Worm (Caenorhabditis elegans) whole organism, L4 larva: Measurements from ENCODE around the gene sid-2.
A peak's percentile ranks its signal among the peaks of the same experiment; 100 is the strongest.

ENCODE experiments used
- D1046.2 ChIP-seq: fragments of 200-800 bp; sonication (Bioruptor generic); IDR thresholded peaks from 2 replicates; pipeline ENCODE4 v1.3.6; 2022; ENCODE audit warnings: missing genetic modification characterization, missing compliant biosample characterization
- F44E2.7 ChIP-seq: fragments of 200-800 bp; sonication (Bioruptor generic); IDR thresholded peaks from 2 replicates; pipeline ENCODE4 v2.1.2; 2022; ENCODE audit warnings: missing genetic modification characterization, missing compliant biosample characterization
- T20F7.1 ChIP-seq: fragments of 200-800 bp; sonication (Bioruptor generic); optimal IDR thresholded peaks from 2 replicates; lab custom pipeline; 2018; ENCODE audit warnings: mild to moderate bottlenecking, missing genetic modification characterization, missing compliant biosample characterization
- T26A8.4 ChIP-seq: fragments of 200-800 bp; sonication (Bioruptor generic); IDR thresholded peaks from 2 replicates; pipeline ENCODE4 v1.3.6; 2022; ENCODE audit warnings: missing genetic modification characterization, missing compliant biosample characterization
- Y105C5A.15 ChIP-seq: fragments of 200-800 bp; sonication (Bioruptor generic); IDR thresholded peaks from 2 replicates; pipeline ENCODE4 v1.3.6; 2022; ENCODE audit warnings: missing genetic modification characterization, missing compliant biosample characterization
- Y48G9A.11 ChIP-seq: fragments of 200-800 bp; sonication (Bioruptor generic); IDR thresholded peaks from 2 replicates; pipeline ENCODE4 v1.3.6; 2022; ENCODE audit warnings: missing genetic modification reagents, missing genetic modification characterization, missing compliant biosample characterization
- Y5F2A.4 ChIP-seq: fragments of 200-800 bp; sonication (Bioruptor generic); optimal IDR thresholded peaks from 2 replicates; lab custom pipeline; 2018; ENCODE audit warnings: mild to moderate bottlenecking, missing genetic modification characterization, missing compliant biosample characterization
- ZK337.2 ChIP-seq: fragments of 200-800 bp; sonication (Bioruptor generic); IDR thresholded peaks from 2 replicates; pipeline ENCODE4 v1.3.6; 2022; ENCODE audit warnings: missing genetic modification reagents, missing genetic modification characterization, missing compliant biosample characterization
- ZK546.5 ChIP-seq, 2 experiments: sonication (generic microtip); optimal IDR thresholded peaks; 2 replicates each; lab custom pipeline; 2017; ENCODE audit warnings: missing biosample characterization in 2 of 2, missing genetic modification characterization in 2 of 2
- aha-1 ChIP-seq: fragments of 150-350 bp; peaks from one replicate; lab custom pipeline; 2014; ENCODE audit warnings: missing biosample characterization, missing genetic modification characterization
- aly-2 ChIP-seq: sonication (generic microtip); optimal IDR thresholded peaks from 2 replicates; lab custom pipeline; 2018; ENCODE audit warnings: missing biosample characterization, missing genetic modification characterization
- ceh-20 ChIP-seq: fragments of 200-800 bp; sonication (Bioruptor generic); IDR thresholded peaks from 2 replicates; pipeline ENCODE4 v1.3.6; 2022; ENCODE audit warnings: missing genetic modification reagents, missing genetic modification characterization, missing compliant biosample characterization
- daf-12 ChIP-seq: fragments of 150-350 bp; optimal IDR thresholded peaks from 2 replicates; lab custom pipeline; 2014; ENCODE audit warnings: missing biosample characterization, missing genetic modification reagents, missing genetic modification characterization
- egl-27 ChIP-seq: sonication (generic microtip); optimal IDR thresholded peaks from 3 replicates; lab custom pipeline; 2017; ENCODE audit warnings: missing biosample characterization, missing genetic modification reagents, missing genetic modification characterization
- egl-43 ChIP-seq: fragments of 200-800 bp; sonication (Bioruptor generic); IDR thresholded peaks from 2 replicates; pipeline ENCODE4 v1.3.6; 2022; ENCODE audit warnings: missing genetic modification reagents, missing genetic modification characterization, missing compliant biosample characterization
- fkh-10 ChIP-seq: fragments of 150-350 bp; optimal IDR thresholded peaks from 2 replicates; lab custom pipeline; 2014; ENCODE audit warnings: missing biosample characterization, missing genetic modification reagents, missing genetic modification characterization
- gei-8 ChIP-seq: fragments of 200-800 bp; sonication (Bioruptor generic); optimal IDR thresholded peaks from 2 replicates; lab custom pipeline; 2018; ENCODE audit warnings: mild to moderate bottlenecking, missing genetic modification characterization, missing compliant biosample characterization
- hif-1 ChIP-seq, 2 experiments: sonication (generic microtip); optimal IDR thresholded peaks; 2 replicates each; lab custom pipeline; 2016 to 2017; ENCODE audit warnings: missing compliant biosample characterization in 2 of 2, missing genetic modification characterization in 2 of 2, missing genetic modification reagents in 2 of 2, missing genotype in 2 of 2, mild to moderate bottlenecking in 1 of 2
- hlh-30 ChIP-seq: sonication (generic microtip); optimal IDR thresholded peaks from 2 replicates; lab custom pipeline; 2017; ENCODE audit warnings: antibody characterized with exemption, mild to moderate bottlenecking, missing genetic modification characterization, missing compliant biosample characterization; ENCODE audit not compliant: insufficient read depth
- lim-7 ChIP-seq: fragments of 200-800 bp; sonication (Bioruptor generic); IDR thresholded peaks from 2 replicates; pipeline ENCODE4 v1.3.6; 2022; ENCODE audit warnings: missing genetic modification characterization, missing compliant biosample characterization
- lin-15B ChIP-seq: fragments of 150-350 bp; sonication (generic microtip); optimal IDR thresholded peaks from 3 replicates; lab custom pipeline; 2014; ENCODE audit warnings: missing biosample characterization, missing genetic modification characterization
- lin-29 ChIP-seq: fragments of 200-800 bp; sonication (Bioruptor generic); IDR thresholded peaks from 2 replicates; pipeline ENCODE4 v1.3.6; 2022; ENCODE audit warnings: missing genetic modification reagents, missing genetic modification characterization, missing compliant biosample characterization
- lin-38 ChIP-seq: fragments of 200-800 bp; sonication (Bioruptor generic); IDR thresholded peaks from 2 replicates; pipeline ENCODE4 v1.3.6; 2022; ENCODE audit warnings: missing genetic modification reagents, missing genetic modification characterization, missing compliant biosample characterization
- madf-5 ChIP-seq, 2 experiments: fragments of 200-800 bp; sonication (Bioruptor generic); IDR thresholded peaks; 2 replicates each; pipeline ENCODE4 v1.3.6; 2022; ENCODE audit warnings: missing compliant biosample characterization in 2 of 2, missing genetic modification characterization in 2 of 2
- madf-9 ChIP-seq: fragments of 200-800 bp; sonication (Bioruptor generic); conservative IDR thresholded peaks from 2 replicates; pipeline ENCODE4 v1.3.6; 2022; ENCODE audit warnings: missing genetic modification reagents, missing genetic modification characterization, missing compliant biosample characterization
- mdl-1 ChIP-seq, 2 experiments: fragments of 150-350 bp in 1 of 2; sonication (generic microtip) in 1 of 2; optimal IDR thresholded peaks; 2 replicates each; lab custom pipeline; 2014 to 2017; ENCODE audit warnings: missing biosample characterization in 2 of 2, missing genetic modification characterization in 2 of 2
- mdt-29 ChIP-seq: fragments of 200-800 bp; sonication (Bioruptor generic); IDR thresholded peaks from 2 replicates; pipeline ENCODE4 v1.3.6; 2022; ENCODE audit warnings: missing genetic modification reagents, missing genetic modification characterization, missing compliant biosample characterization
- mep-1 ChIP-seq: fragments of 150-350 bp; sonication (generic microtip); optimal IDR thresholded peaks from 3 replicates; lab custom pipeline; 2014; ENCODE audit warnings: missing biosample characterization, missing genetic modification characterization
- mxl-3 ChIP-seq: fragments of 200-800 bp; sonication (Bioruptor generic); optimal IDR thresholded peaks from 2 replicates; lab custom pipeline; 2018; ENCODE audit warnings: mild to moderate bottlenecking, missing genetic modification characterization, missing compliant biosample characterization
- nhr-102 ChIP-seq: sonication (generic microtip); optimal IDR thresholded peaks from 2 replicates; lab custom pipeline; 2016; ENCODE audit warnings: mild to moderate bottlenecking, missing genetic modification characterization, moderate library complexity, missing compliant biosample characterization
- nhr-28 ChIP-seq: fragments of 150-350 bp; optimal IDR thresholded peaks from 2 replicates; lab custom pipeline; 2014; ENCODE audit warnings: missing biosample characterization, missing genetic modification characterization
- nhr-42 ChIP-seq: fragments of 200-800 bp; sonication (Bioruptor generic); IDR thresholded peaks from 2 replicates; pipeline ENCODE4 v1.3.6; 2022; ENCODE audit warnings: missing genetic modification characterization, missing compliant biosample characterization
- nhr-6 ChIP-seq: fragments of 150-350 bp; optimal IDR thresholded peaks from 2 replicates; lab custom pipeline; 2014; ENCODE audit warnings: missing biosample characterization, missing genetic modification characterization
- nhr-76 ChIP-seq: fragments of 150-350 bp; optimal IDR thresholded peaks from 2 replicates; lab custom pipeline; 2014; ENCODE audit warnings: missing biosample characterization, missing genetic modification characterization
- nhr-77 ChIP-seq: fragments of 150-350 bp; optimal IDR thresholded peaks from 2 replicates; lab custom pipeline; 2014; ENCODE audit warnings: missing biosample characterization, missing genetic modification characterization
- php-3 ChIP-seq: fragments of 200-800 bp; sonication (Bioruptor generic); IDR thresholded peaks from 2 replicates; pipeline ENCODE4 v1.3.6; 2022; ENCODE audit warnings: missing genetic modification reagents, missing genetic modification characterization, missing compliant biosample characterization
- rbr-2 ChIP-seq: sonication (generic microtip); optimal IDR thresholded peaks from 2 replicates; lab custom pipeline; 2016; ENCODE audit warnings: missing genotype, missing genetic modification characterization, missing compliant biosample characterization
- sdz-12 ChIP-seq: fragments of 200-800 bp; sonication (Bioruptor generic); optimal IDR thresholded peaks from 2 replicates; lab custom pipeline; 2018; ENCODE audit warnings: mild to moderate bottlenecking, missing genetic modification characterization, missing compliant biosample characterization
- set-16 ChIP-seq: fragments of 200-800 bp; sonication (Bioruptor generic); IDR thresholded peaks from 2 replicates; pipeline ENCODE4 v1.3.6; 2022; ENCODE audit warnings: missing genetic modification reagents, missing genetic modification characterization, missing compliant biosample characterization
- snpc-1.2 ChIP-seq: fragments of 200-800 bp; sonication (Bioruptor generic); IDR thresholded peaks from 2 replicates; pipeline ENCODE4 v1.3.6; 2022; ENCODE audit warnings: missing genetic modification reagents, missing genetic modification characterization, missing compliant biosample characterization
- tag-97 ChIP-seq: fragments of 200-800 bp; sonication (Bioruptor generic); IDR thresholded peaks from 2 replicates; pipeline ENCODE4 v1.3.6; 2022; ENCODE audit warnings: missing genetic modification characterization, missing compliant biosample characterization
- unc-62 ChIP-seq, 3 experiments: fragments of 150-350 bp in 1 of 3; sonication (generic microtip); optimal IDR thresholded peaks in 2 of 3; peaks in 1 of 3; 1 replicate in 1 of 3; 2 replicates in 2 of 3; lab custom pipeline; 2014 to 2017; ENCODE audit warnings: missing biosample characterization in 3 of 3, missing genetic modification characterization in 3 of 3, missing genetic modification reagents in 3 of 3, missing genotype in 1 of 3

Gene sid-2

DNA sequence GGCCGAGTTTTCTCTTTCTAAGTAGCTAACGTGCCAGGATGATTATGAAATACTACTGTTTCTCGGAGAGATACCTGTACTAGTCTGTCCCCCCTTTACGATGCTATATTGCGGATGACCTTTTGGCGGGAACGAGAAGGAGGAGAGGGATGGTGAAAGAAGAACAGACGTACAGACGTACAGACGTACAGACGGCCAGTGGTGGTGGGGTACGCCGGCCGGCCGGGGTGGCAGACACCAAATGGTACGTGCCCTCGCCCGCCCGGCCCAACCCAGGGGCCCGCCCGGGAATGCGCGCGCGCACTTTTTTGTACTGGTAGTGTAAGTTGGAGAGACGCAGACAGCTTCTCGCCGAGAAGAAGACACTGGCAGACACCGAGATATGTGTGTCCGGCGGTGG, 41.8 kb downstream of the sid-2 start (continued):
- peak; percentile 28 for TF ChIP-seq mep-1
- peak in 1 of 2 experiments; percentile 23 for TF ChIP-seq mdl-1 (tag; optimal IDR thresholded peaks at IDR 0.05; lab: Kevin White, UChicago)
- no peak for TF ChIP-seq Y5F2A.4 (GFP tag; lab: Kevin White, UChicago)
- TF ChIP-seq T26A8.4 (GFP tag; lab: Robert Waterston, UW): peak; percentile 74
- TF ChIP-seq lin-29 (GFP tag; lab: Robert Waterston, UW): peak; percentile 51; the same call in 1 of the 2 replicates
- no peak for TF ChIP-seq Y105C5A.15 (GFP tag; lab: Robert Waterston, UW)
- peak in 1 of 2 experiments; percentile 54 for TF ChIP-seq hif-1 (tag; optimal IDR thresholded peaks at IDR 0.05; lab: Kevin White, UChicago)
- TF ChIP-seq aha-1 (tag; lab: Kevin White, UChicago): peak; percentile 88
- TF ChIP-seq egl-27: no peak
- 0 out of 2 replicates have a peak, but pooled peaks have one; percentile 12 for TF ChIP-seq mdt-29 (GFP tag; lab: Robert Waterston, UW)
- peak; percentile 17 for TF ChIP-seq sdz-12 (GFP tag; lab: Kevin White, UChicago)
- no peak for TF ChIP-seq nhr-77 (tag; lab: Kevin White, UChicago)
- TF ChIP-seq hlh-30 (tag; lab: Kevin White, UChicago): peak; percentile 42
- 0 out of 2 replicates have a peak, but pooled peaks have one; percentile 5 for TF ChIP-seq Y48G9A.11 (GFP tag; lab: Robert Waterston, UW)
- peak; percentile 30; the same call in 1 of the 2 replicates for TF ChIP-seq ceh-20 (GFP tag; lab: Robert Waterston, UW)
- no peak; the same call in 1 of the 2 replicates for TF ChIP-seq lin-38 (GFP tag; lab: Robert Waterston, UW)
- TF ChIP-seq fkh-10 (GFP tag; lab: Kevin White, UChicago): no peak
- TF ChIP-seq daf-12: no peak
- TF ChIP-seq nhr-76: no peak
- no peak for TF ChIP-seq unc-62 (GFP tag; optimal IDR thresholded peaks at IDR 0.05 in 1 of 2; lab: Kevin White, UChicago)
- no peak for TF ChIP-seq unc-62 (tag; optimal IDR thresholded peaks at IDR 0.05; lab: Kevin White, UChicago)
- TF ChIP-seq rbr-2 (tag; lab: Kevin White, UChicago): peak; percentile 9
- TF ChIP-seq, all 104 proteins: peak for 26

DNA sequence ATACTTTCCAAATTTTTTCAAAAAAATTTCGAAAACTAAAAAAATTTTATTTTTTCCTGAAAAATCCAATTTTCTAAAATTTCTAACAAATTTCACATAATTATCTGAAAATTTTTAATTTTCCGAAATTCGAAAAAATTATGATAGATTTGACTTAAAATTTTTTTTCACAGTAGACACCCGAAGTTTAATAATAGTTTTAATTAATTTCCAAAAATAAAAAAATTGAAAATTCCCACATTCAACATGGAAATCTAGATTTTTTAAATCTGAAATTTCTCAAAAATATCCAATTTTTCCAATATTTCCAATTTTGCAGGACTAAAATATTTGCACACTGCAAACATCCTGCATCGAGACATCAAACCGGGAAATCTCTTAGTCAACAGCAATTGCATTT, 42.7 kb downstream of the sid-2 start:
- TF ChIP-seq T20F7.1 (GFP tag; lab: Kevin White, UChicago): peak; percentile 5
- TF ChIP-seq php-3 (GFP tag; lab: Robert Waterston, UW): 0 out of 2 replicates have a peak, but pooled peaks have one; percentile 7
- TF ChIP-seq lin-15B (tag; lab: Kevin White, UChicago): no peak
- TF ChIP-seq aha-1 (tag; lab: Kevin White, UChicago): peak; percentile 91
- TF ChIP-seq madf-5 (GFP tag; IDR thresholded peaks at IDR 0.05; lab: Robert Waterston, UW): no peak
- no peak for TF ChIP-seq gei-8 (GFP tag; lab: Kevin White, UChicago)

DNA sequence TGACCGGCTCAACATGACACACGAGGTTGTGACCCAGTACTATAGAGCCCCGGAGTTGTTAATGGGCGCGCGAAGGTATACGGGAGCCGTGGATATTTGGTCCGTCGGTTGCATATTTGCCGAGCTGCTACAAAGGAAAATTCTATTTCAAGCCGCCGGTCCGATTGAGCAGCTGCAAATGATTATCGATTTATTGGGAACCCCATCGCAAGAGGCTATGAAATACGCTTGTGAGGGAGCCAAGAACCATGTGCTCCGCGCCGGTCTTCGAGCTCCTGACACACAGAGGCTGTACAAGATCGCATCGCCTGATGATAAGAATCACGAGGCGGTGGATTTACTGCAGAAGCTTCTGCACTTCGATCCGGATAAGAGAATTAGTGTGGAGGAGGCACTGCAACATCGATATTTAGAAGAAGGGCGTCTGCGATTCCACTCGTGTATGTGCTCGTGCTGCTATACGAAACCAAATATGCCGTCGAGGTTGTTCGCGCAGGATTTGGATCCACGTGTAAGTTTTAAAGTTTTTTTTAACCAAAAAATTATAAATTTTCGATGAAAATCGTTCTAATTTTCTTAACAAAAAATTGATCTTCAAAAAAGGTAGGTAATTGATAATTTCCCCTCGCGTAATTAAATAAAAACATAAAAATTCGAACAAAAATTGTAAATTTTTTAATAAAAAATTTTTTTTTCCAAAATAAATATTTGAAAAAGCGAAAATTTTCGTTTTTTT, 43.3 kb downstream of the sid-2 start:
- TF ChIP-seq nhr-42 (GFP tag; lab: Robert Waterston, UW): peak; percentile 42; the same call in 1 of the 2 replicates
- peak; percentile 37 for TF ChIP-seq sdz-12 (GFP tag; lab: Kevin White, UChicago)
- TF ChIP-seq tag-97: 0 out of 2 replicates have a peak, but pooled peaks have one; percentile 36
- TF ChIP-seq D1046.2 (GFP tag; lab: Robert Waterston, UW): no peak
- no peak for TF ChIP-seq ZK546.5 (tag; optimal IDR thresholded peaks at IDR 0.05; lab: Kevin White, UChicago)
- TF ChIP-seq ZK337.2: 0 out of 2 replicates have a peak, but pooled peaks have one; percentile 4
- peak; percentile 18 for TF ChIP-seq hlh-30 (tag; lab: Kevin White, UChicago)
- peak; percentile 36 for TF ChIP-seq aha-1 (tag; lab: Kevin White, UChicago)
- no peak for TF ChIP-seq nhr-6
- TF ChIP-seq madf-9: no peak
- TF ChIP-seq set-16 (GFP tag; lab: Robert Waterston, UW): peak; percentile 18; the same call in 1 of the 2 replicates
- TF ChIP-seq lin-29 (GFP tag; lab: Robert Waterston, UW): no peak
- TF ChIP-seq snpc-1.2: no peak
- no peak for TF ChIP-seq mxl-3 (GFP tag; lab: Kevin White, UChicago)
- TF ChIP-seq T20F7.1 (GFP tag; lab: Kevin White, UChicago): no peak
- no peak for TF ChIP-seq lim-7 (GFP tag; lab: Robert Waterston, UW)
- TF ChIP-seq nhr-102 (tag; lab: Kevin White, UChicago): no peak
- TF ChIP-seq nhr-28 (tag; lab: Kevin White, UChicago): no peak
- no peak for TF ChIP-seq F44E2.7
- TF ChIP-seq unc-62 (GFP tag; optimal IDR thresholded peaks at IDR 0.05 in 1 of 2; lab: Kevin White, UChicago): peak in 1 of 2 experiments; percentile 54
- no peak for TF ChIP-seq unc-62 (tag; optimal IDR thresholded peaks at IDR 0.05; lab: Kevin White, UChicago)
- no peak for TF ChIP-seq aly-2 (tag; lab: Kevin White, UChicago)
- 0 out of 2 replicates have a peak, but pooled peaks have one; percentile 51 for TF ChIP-seq egl-43
